Fruit fly (Drosophila melanogaster) whole organism, embryonic: ENCODE measurements around the gene CG14442.
A peak's percentile ranks its signal among the peaks of the same experiment; 100 is the strongest.

Source experiments
- Bgb ChIP-seq: fragments of 200-800 bp; sonication (Bioruptor generic); IDR thresholded peaks from 2 replicates; pipeline ENCODE4 v1.3.6; 2022; ENCODE audit warnings: missing biosample characterization, missing genetic modification characterization; ENCODE audit not compliant: partially characterized antibody
- CG12155 ChIP-seq: fragments of 200-800 bp; sonication (Bioruptor generic); optimal IDR thresholded peaks from 3 replicates; lab custom pipeline; 2016; ENCODE audit warnings: missing biosample characterization, missing genetic modification characterization
- CG12219 ChIP-seq: fragments of 200-800 bp; sonication (Bioruptor generic); optimal IDR thresholded peaks from 3 replicates; lab custom pipeline; 2018; ENCODE audit warnings: missing biosample characterization, mild to moderate bottlenecking, missing genetic modification characterization
- CG12391 ChIP-seq: fragments of 200-800 bp; sonication (Bioruptor generic); optimal IDR thresholded peaks from 3 replicates; lab custom pipeline; 2018; ENCODE audit warnings: missing biosample characterization, mild to moderate bottlenecking, missing genetic modification characterization, moderate library complexity
- CG13775 ChIP-seq: fragments of 200-800 bp; sonication (Bioruptor generic); optimal IDR thresholded peaks from 3 replicates; lab custom pipeline; 2017; ENCODE audit warnings: missing biosample characterization, mild to moderate bottlenecking, missing genetic modification characterization
- CG14441 ChIP-seq: fragments of 200-800 bp; sonication (Bioruptor generic); IDR thresholded peaks from 2 replicates; pipeline ENCODE4 v1.3.6; 2022; ENCODE audit warnings: missing biosample characterization, missing genetic modification characterization
- CG18764 ChIP-seq: fragments of 200-800 bp; sonication (Bioruptor generic); optimal IDR thresholded peaks from 3 replicates; lab custom pipeline; 2016; ENCODE audit warnings: missing biosample characterization, missing genetic modification characterization
- CG31224 ChIP-seq: fragments of 200-800 bp; sonication (Bioruptor generic); IDR thresholded peaks from 2 replicates; pipeline ENCODE4 v1.3.6; 2022; ENCODE audit warnings: missing biosample characterization, missing genetic modification characterization
- CG34422 ChIP-seq: fragments of 200-800 bp; sonication (Bioruptor generic); IDR thresholded peaks from 3 replicates; pipeline ENCODE4 v1.3.6; 2022; ENCODE audit warnings: missing biosample characterization, missing genetic modification characterization
- CG3726 ChIP-seq: fragments of 200-800 bp; sonication (Bioruptor generic); IDR thresholded peaks from 3 replicates; pipeline ENCODE4, ENCODE4 v1.3.6; 2022; ENCODE audit warnings: missing biosample characterization, missing genetic modification characterization
- CG3995 ChIP-seq: fragments of 200-800 bp; sonication (Bioruptor generic); optimal IDR thresholded peaks from 3 replicates; lab custom pipeline; 2016; ENCODE audit warnings: missing biosample characterization, missing genetic modification characterization
- CG4282 ChIP-seq: fragments of 200-800 bp; sonication (Bioruptor generic); optimal IDR thresholded peaks from 2 replicates; lab custom pipeline; 2016; ENCODE audit warnings: missing biosample characterization, missing genetic modification characterization
- CG6683 ChIP-seq: fragments of 200-800 bp; sonication (Bioruptor generic); optimal IDR thresholded peaks from 2 replicates; lab custom pipeline; 2017; ENCODE audit warnings: missing biosample characterization, mild to moderate bottlenecking, missing genetic modification characterization, missing genetic modification reagents
- CG6791 ChIP-seq: fragments of 200-800 bp; sonication (Bioruptor generic); IDR thresholded peaks from 3 replicates; pipeline ENCODE4 v1.3.6; 2022; ENCODE audit warnings: missing biosample characterization, missing genetic modification characterization; ENCODE audit not compliant: partially characterized antibody
- CG7372 ChIP-seq: fragments of 200-800 bp; sonication (Bioruptor generic); IDR thresholded peaks from 2 replicates; pipeline ENCODE4 v1.3.6; 2022; ENCODE audit warnings: missing biosample characterization, missing genetic modification characterization
- CG7745 ChIP-seq: fragments of 200-800 bp; sonication (Bioruptor generic); optimal IDR thresholded peaks from 2 replicates; lab custom pipeline; 2018; ENCODE audit warnings: missing biosample characterization, mild to moderate bottlenecking, missing genetic modification characterization, moderate library complexity
- CG8290 ChIP-seq, 3 experiments: fragments of 200-800 bp; sonication (Bioruptor generic); optimal IDR thresholded peaks; 2 replicates each; lab custom pipeline; 2016 to 2019; ENCODE audit warnings: missing biosample characterization in 3 of 3, missing genetic modification characterization in 3 of 3, mild to moderate bottlenecking in 2 of 3, moderate library complexity in 1 of 3
- CG8924 ChIP-seq: fragments of 200-800 bp; optimal IDR thresholded peaks from 3 replicates; lab custom pipeline; 2019; ENCODE audit warnings: missing biosample characterization, mild to moderate bottlenecking, missing genetic modification characterization, moderate library complexity
- CG9797 ChIP-seq: fragments of 200-800 bp; sonication (Bioruptor generic); optimal IDR thresholded peaks from 3 replicates; lab custom pipeline; 2018; ENCODE audit warnings: missing biosample characterization, mild to moderate bottlenecking, missing genetic modification characterization
- CkIIα-i1 ChIP-seq: fragments of 200-800 bp; sonication (Bioruptor generic); IDR thresholded peaks from 2 replicates; pipeline ENCODE4 v1.3.6; 2022; ENCODE audit warnings: missing biosample characterization, missing genetic modification characterization
- CrebB ChIP-seq: fragments of 200-800 bp; sonication (Bioruptor generic); optimal IDR thresholded peaks from 3 replicates; lab custom pipeline; 2018; ENCODE audit warnings: missing biosample characterization, mild to moderate bottlenecking, missing genetic modification characterization
- Dref ChIP-seq: fragments of 200-800 bp; sonication (Bioruptor generic); IDR thresholded peaks from 2 replicates; pipeline ENCODE4 v1.3.6; 2022; ENCODE audit warnings: missing biosample characterization, missing genetic modification characterization
- Gsc ChIP-seq: fragments of 200-800 bp; sonication (Bioruptor generic); IDR thresholded peaks from 2 replicates; pipeline ENCODE4 v1.3.6; 2022; ENCODE audit warnings: missing biosample characterization, missing genetic modification characterization
- Nf-YC ChIP-seq: fragments of 200-800 bp; optimal IDR thresholded peaks from 3 replicates; lab custom pipeline; 2019; ENCODE audit warnings: missing biosample characterization, mild to moderate bottlenecking, missing genetic modification characterization, moderate library complexity
- Sin3A ChIP-seq: fragments of >200 bp; optimal IDR thresholded peaks from 2 replicates; lab custom pipeline; 2018
- Spps ChIP-seq: fragments of 200-800 bp; sonication (Bioruptor generic); optimal IDR thresholded peaks from 2 replicates; lab custom pipeline; 2018; ENCODE audit warnings: missing biosample characterization, mild to moderate bottlenecking, missing genetic modification characterization
- Usf ChIP-seq: fragments of 200-800 bp; sonication (Bioruptor generic); optimal IDR thresholded peaks from 2 replicates; lab custom pipeline; 2017; ENCODE audit warnings: missing genotype, missing biosample characterization, missing genetic modification characterization
- Xbp1 ChIP-seq: fragments of 200-800 bp; sonication (Bioruptor generic); optimal IDR thresholded peaks from 3 replicates; lab custom pipeline; 2016; ENCODE audit warnings: missing biosample characterization, mild to moderate bottlenecking, missing genetic modification characterization
- ab ChIP-seq: fragments of 200-800 bp; sonication (Bioruptor generic); optimal IDR thresholded peaks from 2 replicates; lab custom pipeline; 2016; ENCODE audit warnings: missing biosample characterization, missing genetic modification characterization
- ash1 ChIP-seq: fragments of 200-800 bp; sonication (Bioruptor generic); optimal IDR thresholded peaks from 2 replicates; lab custom pipeline; 2018; ENCODE audit warnings: missing biosample characterization, mild to moderate bottlenecking, missing genetic modification characterization
- btn ChIP-seq: fragments of 200-800 bp; sonication (Bioruptor generic); optimal IDR thresholded peaks from 2 replicates; lab custom pipeline; 2016; ENCODE audit warnings: missing biosample characterization, missing genetic modification characterization
- disco-r ChIP-seq: fragments of 200-800 bp; sonication (Bioruptor generic); optimal IDR thresholded peaks from 2 replicates; lab custom pipeline; 2016; ENCODE audit warnings: missing biosample characterization, missing genetic modification characterization
- dpn ChIP-seq, 2 experiments: fragments of 200-800 bp; sonication (Bioruptor generic); optimal IDR thresholded peaks; 3 replicates each; lab custom pipeline; 2016; ENCODE audit warnings: missing biosample characterization in 2 of 2, missing genetic modification characterization in 2 of 2
- fd102C ChIP-seq: fragments of 200-800 bp; sonication (Bioruptor generic); optimal IDR thresholded peaks from 2 replicates; lab custom pipeline; 2018; ENCODE audit warnings: missing biosample characterization, mild to moderate bottlenecking, missing genetic modification characterization, moderate library complexity
- gsb ChIP-seq: fragments of 200-800 bp; sonication (Bioruptor generic); IDR thresholded peaks from 2 replicates; pipeline ENCODE4 v1.3.6; 2022; ENCODE audit warnings: missing biosample characterization, missing genetic modification characterization
- her ChIP-seq: fragments of 200-800 bp; sonication (Bioruptor generic); optimal IDR thresholded peaks from 2 replicates; lab custom pipeline; 2016; ENCODE audit warnings: missing biosample characterization, missing genetic modification characterization
- ind ChIP-seq: fragments of 200-800 bp; sonication (Bioruptor generic); optimal IDR thresholded peaks from 3 replicates; lab custom pipeline; 2016; ENCODE audit warnings: missing biosample characterization, missing genetic modification characterization
- ken ChIP-seq: fragments of 200-800 bp; sonication (Bioruptor generic); IDR thresholded peaks from 3 replicates; pipeline ENCODE4 v1.3.6; 2022; ENCODE audit warnings: missing biosample characterization, missing genetic modification characterization
- lilli ChIP-seq: fragments of 200-800 bp; sonication (Bioruptor generic); optimal IDR thresholded peaks from 3 replicates; lab custom pipeline; 2016; ENCODE audit warnings: missing biosample characterization, missing genetic modification characterization
- ro ChIP-seq: fragments of 200-800 bp; sonication (Bioruptor generic); IDR thresholded peaks from 2 replicates; pipeline ENCODE4 v1.3.6; 2022; ENCODE audit warnings: missing biosample characterization, missing genetic modification characterization
- shn ChIP-seq: fragments of 200-800 bp; sonication (Bioruptor generic); optimal IDR thresholded peaks from 3 replicates; lab custom pipeline; 2016; ENCODE audit warnings: missing biosample characterization, missing genetic modification characterization
- sqz ChIP-seq: fragments of 200-800 bp; sonication (Bioruptor generic); optimal IDR thresholded peaks from 3 replicates; lab custom pipeline; 2018; ENCODE audit warnings: missing biosample characterization, mild to moderate bottlenecking, missing genetic modification characterization
- ssp ChIP-seq: fragments of 200-800 bp; sonication (Bioruptor generic); IDR thresholded peaks from 2 replicates; pipeline ENCODE4 v1.3.6; 2022; ENCODE audit warnings: missing biosample characterization, missing genetic modification characterization
- stc ChIP-seq: fragments of 200-800 bp; sonication (Bioruptor generic); IDR thresholded peaks from 2 replicates; pipeline ENCODE4 v1.3.6; 2022; ENCODE audit warnings: missing biosample characterization, missing genetic modification characterization
- tin ChIP-seq: fragments of 200-800 bp; sonication (Bioruptor generic); optimal IDR thresholded peaks from 3 replicates; lab custom pipeline; 2016; ENCODE audit warnings: missing biosample characterization, missing genetic modification characterization
- tio ChIP-seq: fragments of 200-800 bp; sonication (Bioruptor generic); optimal IDR thresholded peaks from 2 replicates; lab custom pipeline; 2017; ENCODE audit warnings: missing biosample characterization, missing genetic modification characterization, inconsistent platforms
- tna ChIP-seq: fragments of 200-800 bp; sonication (Bioruptor generic); IDR thresholded peaks from 2 replicates; pipeline ENCODE4 v1.3.6; 2022; ENCODE audit warnings: missing biosample characterization, missing genetic modification characterization; ENCODE audit not compliant: partially characterized antibody
- wdn ChIP-seq: fragments of 200-800 bp; sonication (Bioruptor generic); IDR thresholded peaks from 2 replicates; pipeline ENCODE4 v1.3.6; 2022; ENCODE audit warnings: missing biosample characterization, missing genetic modification characterization
- wek ChIP-seq: fragments of 200-800 bp; sonication (Bioruptor generic); optimal IDR thresholded peaks from 3 replicates; lab custom pipeline; 2018; ENCODE audit warnings: missing biosample characterization, mild to moderate bottlenecking, missing genetic modification characterization, moderate library complexity
- zf30C ChIP-seq: fragments of 200-800 bp; sonication (Bioruptor generic); optimal IDR thresholded peaks from 3 replicates; lab custom pipeline; 2018; ENCODE audit warnings: missing biosample characterization, mild to moderate bottlenecking, missing genetic modification characterization

CG14442 gene

dm6 chrX:6719259-6719658 lies 24.5 kb upstream of the CG14442 start (continued):
- TF ChIP-seq ab = no peak
- no peak for TF ChIP-seq CG3995 (GFP tag; lab: Kevin White, UChicago)
- no peak for TF ChIP-seq CG7372 (GFP tag; lab: Robert Waterston, UW)
- TF ChIP-seq CG34422 = 0 out of 3 replicates have a peak, but pooled peaks have one; percentile 17
- no peak for TF ChIP-seq CG12219
- TF ChIP-seq Gsc (GFP tag; lab: Robert Waterston, UW) = no peak
- no peak for TF ChIP-seq Sin3A (lab: Kevin White, UChicago)
- no peak for TF ChIP-seq disco-r (GFP tag; lab: Kevin White, UChicago)
- no peak for TF ChIP-seq CrebB (tag; lab: Kevin White, UChicago)
- TF ChIP-seq CG9797 (GFP tag; lab: Kevin White, UChicago) = no peak
- TF ChIP-seq lilli (GFP tag; lab: Kevin White, UChicago) = no peak
- TF ChIP-seq ind = peak; percentile 13
- TF ChIP-seq Bgb (GFP tag; lab: Robert Waterston, UW) = no peak
- TF ChIP-seq ash1 (GFP tag; lab: Kevin White, UChicago) = no peak
- TF ChIP-seq her = no peak
- no peak for TF ChIP-seq CG6683 (GFP tag; lab: Kevin White, UChicago)
- no peak for TF ChIP-seq sqz (GFP tag; lab: Kevin White, UChicago)

dm6 chrX:6716170-6716569 lies 21.4 kb upstream of the CG14442 start:
- TF ChIP-seq CG12219 (no peak), ssp (GFP tag; lab: Robert Waterston, UW) (no peak), wek (GFP tag; lab: Kevin White, UChicago) (no peak), fd102C (GFP tag; lab: Kevin White, UChicago) (no peak), CG18764 (GFP tag; lab: Kevin White, UChicago) (no peak), ro (GFP tag; lab: Robert Waterston, UW) (no peak), ken (GFP tag; lab: Robert Waterston, UW) (no peak), tna (GFP tag; lab: Robert Waterston, UW) (no peak), dpn (GFP tag; optimal IDR thresholded peaks at IDR 0.05; lab: Kevin White, UChicago) (no peak), stc (GFP tag; lab: Robert Waterston, UW) (no peak), CG12155 (GFP tag; lab: Kevin White, UChicago) (no peak), CG31224 (GFP tag; lab: Robert Waterston, UW) (no peak), CG14441 (GFP tag; lab: Robert Waterston, UW) (no peak), wdn (GFP tag; lab: Robert Waterston, UW) (no peak), CG4282 (no peak)

dm6 chrX:6711295-6711694 lies 16.5 kb upstream of the CG14442 start:
- TF ChIP-seq CG6791 (GFP tag; lab: Robert Waterston, UW) = no peak
- peak; percentile 47 for TF ChIP-seq tio (GFP tag; lab: Kevin White, UChicago)
- no peak for TF ChIP-seq gsb (GFP tag; lab: Robert Waterston, UW)
- peak; percentile 66 for TF ChIP-seq shn
- no peak for TF ChIP-seq CkIIα-i1 (GFP tag; lab: Robert Waterston, UW)
- no peak for TF ChIP-seq CG7745 (tag; lab: Kevin White, UChicago)
- peak; percentile 60 for TF ChIP-seq Spps (tag; lab: Kevin White, UChicago)
- peak; percentile 47 for TF ChIP-seq ash1 (GFP tag; lab: Kevin White, UChicago)
- peak; percentile 61 for TF ChIP-seq CG8290 (GFP tag; optimal IDR thresholded peaks at IDR 0.05; lab: Kevin White, UChicago)
- TF ChIP-seq CG8290 (tag; optimal IDR thresholded peaks at IDR 0.05; lab: Kevin White, UChicago) = peak in 1 of 2 experiments; percentile 93
- TF ChIP-seq CG3726 (GFP tag; lab: Robert Waterston, UW) = no peak
- peak; percentile 83 for TF ChIP-seq zf30C (GFP tag; lab: Kevin White, UChicago)
- TF ChIP-seq CG12219 = peak; percentile 81
- no peak for TF ChIP-seq Dref (GFP tag; lab: Robert Waterston, UW)
- peak; percentile 61 for TF ChIP-seq btn (GFP tag; lab: Kevin White, UChicago)
- peak; percentile 27 for TF ChIP-seq Usf (GFP tag; lab: Kevin White, UChicago)
- peak; percentile 80 for TF ChIP-seq CG12391 (tag; lab: Kevin White, UChicago)
- peak; percentile 78 for TF ChIP-seq Xbp1 (GFP tag; lab: Kevin White, UChicago)
- TF ChIP-seq CG8924 (tag; lab: Kevin White, UChicago) = peak; percentile 82
- TF ChIP-seq Nf-YC (tag; lab: Kevin White, UChicago) = peak; percentile 53
- peak; percentile 66 for TF ChIP-seq tin (GFP tag; lab: Kevin White, UChicago)
- TF ChIP-seq CG13775 (GFP tag; lab: Kevin White, UChicago) = peak; percentile 65
